Fruit fly (Drosophila melanogaster) whole organism, wandering third instar larva: Measurements from ENCODE around the gene CG34117.

ENCODE experiments used
- HLH106 ChIP-seq: fragments of 200-800 bp; optimal IDR thresholded peaks from 3 replicates; lab custom pipeline; 2019; ENCODE audit warnings: missing biosample characterization, mild to moderate bottlenecking, missing genetic modification characterization, moderate library complexity
- h ChIP-seq: fragments of 200-800 bp; sonication (Bioruptor generic); optimal IDR thresholded peaks from 3 replicates; lab custom pipeline; 2016; ENCODE audit warnings: missing biosample characterization, mild to moderate bottlenecking, missing genetic modification characterization
- pan ChIP-seq: fragments of >200 bp; optimal IDR thresholded peaks from 2 replicates; lab custom pipeline; 2017

- TF ChIP-seq HLH106 (no peak), h (GFP tag; lab: Kevin White, UChicago) (peak; percentile 18), pan (lab: Kevin White, UChicago) (no peak)
These were observed 34.9 kb upstream of the CG34117 start for dm6 chr3R:9434543-9435407.
